Worm (Caenorhabditis elegans) whole organism, L3 larva: Measurements from ENCODE around the gene srr-6.

Experiments
- R02D3.7 ChIP-seq: fragments of 150-350 bp; optimal IDR thresholded peaks from 2 replicates; lab custom pipeline; 2014; ENCODE audit warnings: missing biosample characterization, missing genetic modification characterization
- ZK546.5 ChIP-seq: sonication (generic microtip); optimal IDR thresholded peaks from 2 replicates; lab custom pipeline; 2017; ENCODE audit warnings: missing biosample characterization, missing genetic modification characterization
- aly-2 ChIP-seq: fragments of 150-350 bp; optimal IDR thresholded peaks from 2 replicates; lab custom pipeline; 2014; ENCODE audit warnings: missing biosample characterization, missing genetic modification characterization
- ama-1 ChIP-seq: fragments of 150-350 bp; optimal IDR thresholded peaks from 2 replicates; lab custom pipeline; 2018
- ceh-16 ChIP-seq: sonication (generic microtip); optimal IDR thresholded peaks from 2 replicates; lab custom pipeline; 2017; ENCODE audit warnings: missing biosample characterization, missing genetic modification characterization
- ceh-82 ChIP-seq: fragments of 150-350 bp; optimal IDR thresholded peaks from 2 replicates; lab custom pipeline; 2014; ENCODE audit warnings: missing biosample characterization, missing genetic modification characterization
- ceh-9 ChIP-seq: sonication (generic microtip); optimal IDR thresholded peaks from 2 replicates; lab custom pipeline; 2018; ENCODE audit warnings: missing biosample characterization, missing genetic modification characterization
- egl-27 ChIP-seq: sonication (generic microtip); optimal IDR thresholded peaks from 4 replicates; lab custom pipeline; 2017; ENCODE audit warnings: missing biosample characterization, missing genetic modification reagents, missing genetic modification characterization
- egl-5 ChIP-seq: fragments of 150-350 bp; optimal IDR thresholded peaks from 2 replicates; lab custom pipeline; 2017; ENCODE audit warnings: missing biosample characterization, missing genetic modification reagents, missing genetic modification characterization, inconsistent platforms
- elt-1 ChIP-seq: fragments of 150-350 bp; optimal IDR thresholded peaks from 2 replicates; lab custom pipeline; 2014; ENCODE audit warnings: missing biosample characterization, missing genetic modification characterization
- elt-2 ChIP-seq: sonication (generic microtip); optimal IDR thresholded peaks from 2 replicates; lab custom pipeline; 2016; ENCODE audit warnings: missing genetic modification reagents, mild to moderate bottlenecking, missing genetic modification characterization, missing compliant biosample characterization
- eor-1 ChIP-seq, 2 experiments: fragments of 150-350 bp; optimal IDR thresholded peaks; 2 replicates each; lab custom pipeline; 2014 to 2018; ENCODE audit warnings: missing biosample characterization in 2 of 2, missing genetic modification characterization in 2 of 2
- fkh-10 ChIP-seq: sonication (generic microtip); optimal IDR thresholded peaks from 2 replicates; lab custom pipeline; 2017; ENCODE audit warnings: missing biosample characterization, missing genetic modification reagents, missing genetic modification characterization
- fos-1 ChIP-seq: fragments of 150-350 bp; optimal IDR thresholded peaks from 2 replicates; lab custom pipeline; 2014; ENCODE audit warnings: missing biosample characterization, missing genetic modification characterization
- hmg-11 ChIP-seq: sonication (generic microtip); optimal IDR thresholded peaks from 2 replicates; lab custom pipeline; 2016; ENCODE audit warnings: missing genetic modification characterization, missing compliant biosample characterization
- jun-1 ChIP-seq: fragments of 150-350 bp; optimal IDR thresholded peaks from 2 replicates; lab custom pipeline; 2014; ENCODE audit warnings: missing biosample characterization, missing genetic modification reagents, missing genetic modification characterization
- lin-15B ChIP-seq: fragments of 150-350 bp; optimal IDR thresholded peaks from 2 replicates; lab custom pipeline; 2014; ENCODE audit warnings: missing biosample characterization, missing genetic modification characterization
- lin-39 ChIP-seq: fragments of 150-350 bp; optimal IDR thresholded peaks from 2 replicates; lab custom pipeline; 2018; ENCODE audit warnings: missing biosample characterization, missing genetic modification reagents, missing genetic modification characterization
- lsy-12 ChIP-seq: sonication (generic microtip); optimal IDR thresholded peaks from 2 replicates; lab custom pipeline; 2016; ENCODE audit warnings: mild to moderate bottlenecking, missing genetic modification characterization, missing compliant biosample characterization
- mdl-1 ChIP-seq: fragments of 150-350 bp; optimal IDR thresholded peaks from 2 replicates; lab custom pipeline; 2014; ENCODE audit warnings: missing biosample characterization, missing genetic modification characterization
- mml-1 ChIP-seq: fragments of 150-350 bp; sonication (generic microtip); optimal IDR thresholded peaks from 3 replicates; lab custom pipeline; 2014; ENCODE audit warnings: missing biosample characterization, missing genetic modification characterization
- nfya-1 ChIP-seq: sonication (generic microtip); optimal IDR thresholded peaks from 2 replicates; lab custom pipeline; 2017; ENCODE audit warnings: missing genetic modification characterization, mild to moderate bottlenecking, missing compliant biosample characterization, antibody characterized with exemption, moderate library complexity; ENCODE audit not compliant: insufficient read depth
- nhr-12 ChIP-seq: fragments of 150-350 bp; optimal IDR thresholded peaks from 2 replicates; lab custom pipeline; 2014; ENCODE audit warnings: missing biosample characterization, missing genetic modification characterization
- nhr-23 ChIP-seq: fragments of 150-350 bp; optimal IDR thresholded peaks from 2 replicates; lab custom pipeline; 2014; ENCODE audit warnings: missing biosample characterization, missing genetic modification reagents, missing genetic modification characterization
- nhr-25 ChIP-seq: sonication (generic microtip); optimal IDR thresholded peaks from 2 replicates; lab custom pipeline; 2017; ENCODE audit warnings: missing biosample characterization, missing genetic modification characterization
- nhr-28 ChIP-seq: fragments of 150-350 bp; optimal IDR thresholded peaks from 2 replicates; lab custom pipeline; 2014; ENCODE audit warnings: missing biosample characterization, missing genetic modification characterization
- nhr-76 ChIP-seq: fragments of 150-350 bp; sonication (generic microtip); optimal IDR thresholded peaks from 5 replicates; lab custom pipeline; 2014; ENCODE audit warnings: missing biosample characterization, missing genetic modification characterization
- nhr-77 ChIP-seq: fragments of 150-350 bp; optimal IDR thresholded peaks from 2 replicates; lab custom pipeline; 2014; ENCODE audit warnings: missing biosample characterization, missing genetic modification characterization
- sea-2 ChIP-seq: fragments of 150-350 bp; sonication (generic microtip); optimal IDR thresholded peaks from 4 replicates; lab custom pipeline; 2014; ENCODE audit warnings: missing biosample characterization, missing genetic modification reagents, missing genetic modification characterization
- skn-1 ChIP-seq: fragments of 150-350 bp; optimal IDR thresholded peaks from 2 replicates; lab custom pipeline; 2014; ENCODE audit warnings: missing biosample characterization, missing genetic modification characterization
- snpc-4 ChIP-seq: fragments of 150-350 bp; optimal IDR thresholded peaks from 2 replicates; lab custom pipeline; 2014; ENCODE audit warnings: missing biosample characterization, missing genetic modification characterization
- tbx-2 ChIP-seq: sonication (generic microtip); optimal IDR thresholded peaks from 2 replicates; lab custom pipeline; 2016; ENCODE audit warnings: mild to moderate bottlenecking, missing genetic modification characterization, missing compliant biosample characterization
- unc-39 ChIP-seq: sonication (generic microtip); optimal IDR thresholded peaks from 4 replicates; lab custom pipeline; 2017; ENCODE audit warnings: missing biosample characterization, missing genetic modification characterization
- unc-62 ChIP-seq: fragments of 150-350 bp; sonication (generic microtip); optimal IDR thresholded peaks from 4 replicates; lab custom pipeline; 2014; ENCODE audit warnings: missing biosample characterization, missing genetic modification reagents, missing genetic modification characterization
- zag-1 ChIP-seq: fragments of 150-350 bp; optimal IDR thresholded peaks from 2 replicates; lab custom pipeline; 2014; ENCODE audit warnings: missing biosample characterization, missing genetic modification characterization
- ztf-4 ChIP-seq: fragments of 150-350 bp; optimal IDR thresholded peaks from 2 replicates; lab custom pipeline; 2014; ENCODE audit warnings: missing biosample characterization, missing genetic modification characterization

Gene srr-6

DNA sequence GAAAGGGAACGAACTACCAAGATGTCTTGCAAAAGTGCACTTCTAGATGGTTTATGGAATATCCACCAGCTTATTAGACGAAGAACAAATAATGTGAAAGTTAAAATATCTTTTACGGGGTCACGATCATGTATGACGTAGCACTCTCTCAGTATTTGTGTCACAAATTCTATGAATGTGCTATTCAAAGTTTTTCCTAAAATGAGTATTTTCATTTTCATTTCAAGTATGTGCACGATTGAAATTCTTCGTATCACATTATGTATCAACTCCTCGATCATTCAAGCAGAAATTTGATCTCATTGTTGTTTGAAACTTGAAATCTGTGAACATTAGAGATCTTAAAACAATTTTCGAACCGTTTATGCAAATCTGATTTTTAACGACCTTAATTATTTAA, 35.1 kb upstream of the srr-6 start:
- TF ChIP-seq lin-15B (tag; lab: Kevin White, UChicago), result no peak

DNA sequence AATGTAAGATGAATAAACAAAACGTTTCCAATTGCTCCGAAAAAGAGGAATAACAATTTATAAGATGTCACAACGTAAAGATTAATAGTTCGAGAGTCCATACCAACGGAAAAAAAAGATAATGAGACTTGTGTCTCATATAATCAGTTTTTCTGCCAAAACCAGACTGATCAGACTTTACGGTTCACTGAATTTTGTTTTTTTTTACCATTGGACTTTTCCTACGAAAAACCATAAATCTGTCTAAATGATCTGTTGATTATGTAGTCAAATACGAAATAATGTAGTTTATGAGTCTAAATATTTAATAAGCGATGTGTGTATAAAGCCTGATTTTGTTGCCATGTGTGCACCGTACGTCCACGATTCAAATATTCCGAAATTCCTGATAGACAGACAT, 33.5 kb upstream of the srr-6 start, which contains the start of gene srsx-11:
Gene srsx-11, minus strand, starts transcription at position 101 of the 400 bp plus-strand sequence.
- TF ChIP-seq skn-1 (no peak), egl-5 (tag; lab: Kevin White, UChicago) (no peak), nhr-28 (no peak), unc-62 (GFP tag; lab: Kevin White, UChicago) (no peak), nhr-77 (no peak), fkh-10 (GFP tag; lab: Kevin White, UChicago) (no peak), elt-1 (tag; lab: Kevin White, UChicago) (no peak), tbx-2 (tag; lab: Kevin White, UChicago) (no peak), hmg-11 (no peak), snpc-4 (tag; lab: Kevin White, UChicago) (no peak)
- TF ChIP-seq, all 47 proteins: peak for 0

DNA sequence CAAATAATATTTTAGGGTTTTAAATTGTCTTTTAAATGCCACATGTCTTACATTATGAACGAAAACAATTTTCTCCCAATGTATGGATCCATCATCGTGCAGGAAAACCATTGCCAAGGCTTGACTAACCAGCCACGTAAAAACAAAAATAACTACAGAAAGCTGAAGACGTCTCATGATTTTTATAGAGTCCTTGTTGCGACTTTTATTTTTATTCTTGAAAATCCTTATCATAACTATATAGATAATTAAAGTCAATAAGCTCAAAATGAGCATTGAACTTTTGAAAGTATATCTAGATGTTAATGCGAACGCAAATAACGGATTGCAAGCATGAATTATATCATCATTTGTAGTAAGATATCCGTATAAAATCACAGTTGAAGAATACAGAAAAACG, 32.5 kb upstream of the srr-6 start:
- TF ChIP-seq ztf-4 (tag; lab: Kevin White, UChicago) (no peak), unc-39 (no peak), fkh-10 (GFP tag; lab: Kevin White, UChicago) (no peak), lsy-12 (tag; lab: Kevin White, UChicago) (no peak), unc-62 (GFP tag; lab: Kevin White, UChicago) (no peak), snpc-4 (tag; lab: Kevin White, UChicago) (no peak), lin-15B (tag; lab: Kevin White, UChicago) (no peak), nhr-76 (tag; lab: Kevin White, UChicago) (no peak), egl-5 (tag; lab: Kevin White, UChicago) (no peak), zag-1 (tag; lab: Kevin White, UChicago) (no peak), eor-1 (tag; optimal IDR thresholded peaks at IDR 0.05; lab: Kevin White, UChicago) (no peak), nhr-23 (no peak), ceh-9 (tag; lab: Kevin White, UChicago) (no peak), ZK546.5 (tag; lab: Kevin White, UChicago) (no peak)
- TF ChIP-seq, all 47 proteins: peak for 0

- no peak for TF ChIP-seq nhr-12 (tag; lab: Kevin White, UChicago)
- TF ChIP-seq ceh-9 (tag; lab: Kevin White, UChicago), result no peak
- TF ChIP-seq lsy-12 (tag; lab: Kevin White, UChicago), result no peak
- no peak for TF ChIP-seq nhr-76 (tag; lab: Kevin White, UChicago)
- no peak for TF ChIP-seq elt-2 (tag; lab: Kevin White, UChicago)
- TF ChIP-seq egl-5 (tag; lab: Kevin White, UChicago), result no peak
- no peak for TF ChIP-seq elt-1 (tag; lab: Kevin White, UChicago)
- TF ChIP-seq fos-1 (tag; lab: Kevin White, UChicago), result no peak
- TF ChIP-seq unc-62 (GFP tag; lab: Kevin White, UChicago), result no peak
- TF ChIP-seq unc-39, result no peak
- TF ChIP-seq mdl-1, result no peak
- no peak for TF ChIP-seq nhr-77
- TF ChIP-seq ceh-82 (tag; lab: Kevin White, UChicago), result no peak
- TF ChIP-seq lin-39 (tag; lab: Kevin White, UChicago), result no peak
- no peak for TF ChIP-seq ceh-16 (tag; lab: Kevin White, UChicago)
- TF ChIP-seq ama-1 (lab: Kevin White, UChicago), result no peak
- TF ChIP-seq R02D3.7 (tag; lab: Kevin White, UChicago), result no peak
- TF ChIP-seq, all 47 proteins: peak for 0
These were observed 31.7 kb upstream of the srr-6 start, which contains the start of gene srsx-12 for ce11 chrV:4980873-4981272. srsx-12 (minus strand) TSS chrV:4980973.

DNA sequence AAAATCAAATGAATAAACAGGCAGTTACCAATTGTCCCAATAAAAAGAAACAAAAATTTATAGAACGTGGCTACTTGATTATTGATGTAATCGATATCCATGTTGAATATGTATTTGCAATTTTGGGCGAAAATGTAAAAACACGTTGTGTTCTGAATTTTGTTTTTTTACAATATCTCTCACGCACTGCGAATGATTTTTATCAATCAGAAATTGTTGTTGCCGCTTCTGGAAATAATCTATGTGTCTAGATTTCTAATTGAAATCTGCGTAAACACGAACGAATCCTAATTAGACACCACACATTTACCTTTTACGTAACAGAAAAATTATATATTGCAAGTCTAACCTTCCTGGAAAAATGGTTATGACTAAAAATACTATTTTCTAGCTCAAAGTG, 29.5 kb upstream of the srr-6 start, which contains the start of gene srsx-13:
Gene srsx-13, minus strand, starts transcription at position 101 of the 400 bp plus-strand sequence.
- TF ChIP-seq nfya-1, result no peak
- no peak for TF ChIP-seq nhr-23
- TF ChIP-seq jun-1, result no peak
- TF ChIP-seq snpc-4 (tag; lab: Kevin White, UChicago), result no peak
- no peak for TF ChIP-seq mdl-1
- no peak for TF ChIP-seq egl-27 (tag; lab: Kevin White, UChicago)
- TF ChIP-seq aly-2 (tag; lab: Kevin White, UChicago), result no peak
- TF ChIP-seq sea-2, result no peak
- TF ChIP-seq mml-1 (tag; lab: Kevin White, UChicago), result no peak
- no peak for TF ChIP-seq R02D3.7 (tag; lab: Kevin White, UChicago)
- no peak for TF ChIP-seq nhr-12 (tag; lab: Kevin White, UChicago)
- no peak for TF ChIP-seq hmg-11
- no peak for TF ChIP-seq nhr-25 (tag; lab: Kevin White, UChicago)
- no peak for TF ChIP-seq elt-2 (tag; lab: Kevin White, UChicago)
- TF ChIP-seq ceh-9 (tag; lab: Kevin White, UChicago), result no peak
